Fruit fly (Drosophila melanogaster): ENCODE data around the gene CG5968.
A peak's percentile ranks its signal among the peaks of the same experiment; 100 is the strongest.

DNA sequence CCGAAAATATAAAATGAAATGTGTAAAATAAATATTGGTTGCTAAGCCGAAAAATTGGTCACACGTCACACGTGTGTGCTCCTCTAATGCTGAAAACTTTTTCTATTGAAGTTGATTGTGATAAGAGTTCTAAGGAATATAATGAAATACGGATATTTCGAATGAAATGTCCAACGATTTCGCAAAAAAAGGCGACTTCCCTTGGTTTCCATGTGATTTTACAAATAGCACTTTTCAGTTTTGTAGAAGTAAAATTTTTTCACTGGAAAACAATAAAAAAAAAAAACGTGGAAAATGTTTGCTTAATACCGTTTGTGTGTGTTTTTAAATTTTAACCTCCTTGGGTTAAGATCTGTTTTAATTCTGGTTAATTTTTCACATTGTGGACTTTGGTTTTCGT, 23.2 kb downstream of the CG5968 start:
- TF ChIP-seq usp (GFP tag; optimal IDR thresholded peaks at IDR 0.05) (no peak), Hnf4 (GFP tag; optimal IDR thresholded peaks at IDR 0.05) (peak; percentile 50), Dif (GFP tag; optimal IDR thresholded peaks at IDR 0.05; ENCODE audit: partially characterized antibody) (no peak), CG9705 (GFP tag; optimal IDR thresholded peaks at IDR 0.05) (peak; percentile 11), sage (GFP tag; optimal IDR thresholded peaks at IDR 0.05) (no peak), Abd-B (GFP tag; optimal IDR thresholded peaks at IDR 0.05) (no peak), h (GFP tag; optimal IDR thresholded peaks at IDR 0.05) (no peak), HLH106 (tag; optimal IDR thresholded peaks at IDR 0.05) (peak; percentile 57), OdsH (GFP tag; optimal IDR thresholded peaks at IDR 0.05) (peak; percentile 12), lola (GFP tag; optimal IDR thresholded peaks at IDR 0.05) (no peak)
